Fruit fly (Drosophila melanogaster): ENCODE results near the gene CG42300.

The CG42300 gene

DNA sequence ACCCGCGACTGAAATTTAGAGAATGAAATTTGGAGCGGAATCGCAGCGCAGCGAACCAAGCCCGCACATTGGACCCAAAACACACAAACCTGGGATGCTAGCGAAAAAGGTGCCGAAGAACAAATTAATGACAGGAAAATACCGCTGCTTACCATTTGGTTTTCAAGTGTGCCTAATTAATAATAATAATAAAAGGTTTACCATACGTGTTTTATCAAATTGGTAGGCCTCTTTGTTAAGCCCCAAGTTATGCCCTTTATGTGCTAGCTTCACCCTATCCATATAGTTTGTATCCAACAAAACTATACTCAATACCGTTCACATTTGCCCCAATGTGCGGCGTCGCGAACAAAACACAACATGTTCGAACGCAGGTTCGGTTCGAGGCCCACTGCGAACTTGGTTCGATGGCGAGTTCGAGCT lies 1.6 kb downstream of the CG42300 start, which contains the start of gene Ac13E (continued):
- peak; percentile 78 for TF ChIP-seq scrt (GFP tag; optimal IDR thresholded peaks at IDR 0.05)
- peak; percentile 83 for TF ChIP-seq CG10274 (GFP tag; optimal IDR thresholded peaks at IDR 0.05)
- peak; percentile 64 for TF ChIP-seq YL-1 (GFP tag; optimal IDR thresholded peaks at IDR 0.05)
- TF ChIP-seq CG17359 (tag; optimal IDR thresholded peaks at IDR 0.05), result peak; percentile 87
- peak; percentile 33 to 95 for TF ChIP-seq eve (GFP tag; optimal IDR thresholded peaks at IDR 0.05)
- peak; percentile 44 for TF ChIP-seq pros (GFP tag; optimal IDR thresholded peaks at IDR 0.05)
- peak; percentile 98 for TF ChIP-seq sens (GFP tag)
- no peak for TF ChIP-seq zf30C (GFP tag; optimal IDR thresholded peaks at IDR 0.05)
- TF ChIP-seq amos (GFP tag; IDR thresholded peaks at IDR 0.05; ENCODE audit: partially characterized antibody), result peak; percentile 15; the same call in 1 of the 2 replicates
- peak; percentile 80 for TF ChIP-seq Oaz (GFP tag; IDR thresholded peaks at IDR 0.05)
- TF ChIP-seq gsb-n (tag; optimal IDR thresholded peaks at IDR 0.05), result peak; percentile 92
- peak; percentile 81 for TF ChIP-seq CG7357 (GFP tag; IDR thresholded peaks at IDR 0.05)
- peak; percentile 59 for TF ChIP-seq Gsc (GFP tag; IDR thresholded peaks at IDR 0.05)
- TF ChIP-seq B-H2 (GFP tag; optimal IDR thresholded peaks at IDR 0.05), result peak; percentile 79
- TF ChIP-seq Trl (optimal IDR thresholded peaks at IDR 0.05), result no peak
- TF ChIP-seq Trl (GFP tag; optimal IDR thresholded peaks at IDR 0.05), result peak; percentile 67
- TF ChIP-seq her (GFP tag; optimal IDR thresholded peaks at IDR 0.05), result peak; percentile 59
- TF ChIP-seq HmgZ (tag; optimal IDR thresholded peaks at IDR 0.05), result peak; percentile 90
- peak; percentile 79 for TF ChIP-seq sqz (GFP tag; optimal IDR thresholded peaks at IDR 0.05)
- peak; percentile 90 for TF ChIP-seq Dbx (GFP tag; IDR thresholded peaks at IDR 0.05)
- TF ChIP-seq CG16813 (GFP tag; IDR thresholded peaks at IDR 0.05; ENCODE audit: partially characterized antibody), result peak; percentile 70
- peak; percentile 84 for TF ChIP-seq BtbVII (GFP tag; optimal IDR thresholded peaks at IDR 0.05)
- TF ChIP-seq ham (GFP tag; IDR thresholded peaks at IDR 0.05), result peak; percentile 52; the same call in 1 of the 2 replicates
- peak; percentile 90 for TF ChIP-seq CG17829 (tag; optimal IDR thresholded peaks at IDR 0.05)
- peak; percentile 80 for TF ChIP-seq onecut (GFP tag; IDR thresholded peaks at IDR 0.05)
- TF ChIP-seq ftz-f1 (GFP tag; optimal IDR thresholded peaks at IDR 0.05), result peak; percentile 59
- peak; percentile 56 for TF ChIP-seq cato (GFP tag; optimal IDR thresholded peaks at IDR 0.05; ENCODE audit: borderline replicate concordance)
- TF ChIP-seq fd102C (GFP tag; optimal IDR thresholded peaks at IDR 0.05), result peak; percentile 51
- TF ChIP-seq Eip74EF (GFP tag; optimal IDR thresholded peaks at IDR 0.05), result peak in 1 of 2 experiments; percentile 88
- peak; percentile 78 for TF ChIP-seq CG12744 (GFP tag; optimal IDR thresholded peaks at IDR 0.05)
- TF ChIP-seq insv (GFP tag; optimal IDR thresholded peaks at IDR 0.05), result peak in 1 of 2 experiments; percentile 40
- TF ChIP-seq CG16863 (GFP tag; optimal IDR thresholded peaks at IDR 0.05), result peak; percentile 82
- peak; percentile 69 for TF ChIP-seq bab2 (GFP tag; optimal IDR thresholded peaks at IDR 0.05)
- TF ChIP-seq Oli (tag; optimal IDR thresholded peaks at IDR 0.05), result peak; percentile 94
- peak; percentile 68 for TF ChIP-seq CG8290 (GFP tag; optimal IDR thresholded peaks at IDR 0.05)
- TF ChIP-seq CG8290 (tag; optimal IDR thresholded peaks at IDR 0.05), result peak; percentile 54 to 68
- TF ChIP-seq CG15479 (GFP tag; optimal IDR thresholded peaks at IDR 0.05), result peak; percentile 41
- TF ChIP-seq so (GFP tag; IDR thresholded peaks at IDR 0.05), result peak; percentile 92
- TF ChIP-seq Hr39 (optimal IDR thresholded peaks at IDR 0.05), result no peak
- TF ChIP-seq E2f2 (GFP tag; IDR thresholded peaks at IDR 0.05), result peak; percentile 70
- TF ChIP-seq nmo (GFP tag; optimal IDR thresholded peaks at IDR 0.05), result peak; percentile 92
- TF ChIP-seq gcm2 (GFP tag; optimal IDR thresholded peaks at IDR 0.05), result peak; percentile 85
- TF ChIP-seq phol (tag; optimal IDR thresholded peaks at IDR 0.05), result peak; percentile 89
- TF ChIP-seq btn (GFP tag; optimal IDR thresholded peaks at IDR 0.05), result peak; percentile 59
- TF ChIP-seq dati (GFP tag; IDR thresholded peaks at IDR 0.05), result peak; percentile 45; the same call in 1 of the 2 replicates
- TF ChIP-seq CG13424 (tag; optimal IDR thresholded peaks at IDR 0.05), result peak; percentile 91
- TF ChIP-seq CG11696 (GFP tag; IDR thresholded peaks at IDR 0.05), result no peak
- TF ChIP-seq Ada2b (GFP tag; IDR thresholded peaks at IDR 0.05), result peak; percentile 82
- TF ChIP-seq zfh2 (GFP tag; optimal IDR thresholded peaks at IDR 0.05), result peak; percentile 64
- TF ChIP-seq CG7786 (GFP tag; optimal IDR thresholded peaks at IDR 0.05), result peak; percentile 75
- peak; percentile 86 for TF ChIP-seq ci (GFP tag; IDR thresholded peaks at IDR 0.05)
- peak; percentile 22 for TF ChIP-seq CG17802 (tag; optimal IDR thresholded peaks at IDR 0.05)

All from whole organism, embryonic.